Worm (Caenorhabditis elegans) whole organism, L3 larva: Measurements from ENCODE around the gene mec-15.

Source experiments
- R02D3.7 ChIP-seq: fragments of 150-350 bp; optimal IDR thresholded peaks from 2 replicates; lab custom pipeline; 2014; ENCODE audit warnings: missing biosample characterization, missing genetic modification characterization
- ZK546.5 ChIP-seq: sonication (generic microtip); optimal IDR thresholded peaks from 2 replicates; lab custom pipeline; 2017; ENCODE audit warnings: missing biosample characterization, missing genetic modification characterization
- ama-1 ChIP-seq: fragments of 150-350 bp; optimal IDR thresholded peaks from 2 replicates; lab custom pipeline; 2018
- ceh-28 ChIP-seq: fragments of 150-350 bp; optimal IDR thresholded peaks from 2 replicates; lab custom pipeline; 2014; ENCODE audit warnings: missing biosample characterization, missing genetic modification reagents, missing genetic modification characterization
- ceh-82 ChIP-seq: fragments of 150-350 bp; optimal IDR thresholded peaks from 2 replicates; lab custom pipeline; 2014; ENCODE audit warnings: missing biosample characterization, missing genetic modification characterization
- ceh-9 ChIP-seq: sonication (generic microtip); optimal IDR thresholded peaks from 2 replicates; lab custom pipeline; 2018; ENCODE audit warnings: missing biosample characterization, missing genetic modification characterization
- daf-12 ChIP-seq: fragments of 150-350 bp; optimal IDR thresholded peaks from 2 replicates; lab custom pipeline; 2014; ENCODE audit warnings: missing biosample characterization, missing genetic modification reagents, missing genetic modification characterization
- egl-27 ChIP-seq: sonication (generic microtip); optimal IDR thresholded peaks from 4 replicates; lab custom pipeline; 2017; ENCODE audit warnings: missing biosample characterization, missing genetic modification reagents, missing genetic modification characterization
- egl-5 ChIP-seq: fragments of 150-350 bp; optimal IDR thresholded peaks from 2 replicates; lab custom pipeline; 2017; ENCODE audit warnings: missing biosample characterization, missing genetic modification reagents, missing genetic modification characterization, inconsistent platforms
- elt-1 ChIP-seq: fragments of 150-350 bp; optimal IDR thresholded peaks from 2 replicates; lab custom pipeline; 2014; ENCODE audit warnings: missing biosample characterization, missing genetic modification characterization
- elt-2 ChIP-seq: sonication (generic microtip); optimal IDR thresholded peaks from 2 replicates; lab custom pipeline; 2016; ENCODE audit warnings: missing genetic modification reagents, mild to moderate bottlenecking, missing genetic modification characterization, missing compliant biosample characterization
- fkh-10 ChIP-seq: sonication (generic microtip); optimal IDR thresholded peaks from 2 replicates; lab custom pipeline; 2017; ENCODE audit warnings: missing biosample characterization, missing genetic modification reagents, missing genetic modification characterization
- fkh-2 ChIP-seq: fragments of 150-350 bp; optimal IDR thresholded peaks from 2 replicates; lab custom pipeline; 2014; ENCODE audit warnings: missing biosample characterization, missing genetic modification reagents, missing genetic modification characterization
- hmg-11 ChIP-seq: sonication (generic microtip); optimal IDR thresholded peaks from 2 replicates; lab custom pipeline; 2016; ENCODE audit warnings: missing genetic modification characterization, missing compliant biosample characterization
- jun-1 ChIP-seq: fragments of 150-350 bp; optimal IDR thresholded peaks from 2 replicates; lab custom pipeline; 2014; ENCODE audit warnings: missing biosample characterization, missing genetic modification reagents, missing genetic modification characterization
- lin-15B ChIP-seq: fragments of 150-350 bp; optimal IDR thresholded peaks from 2 replicates; lab custom pipeline; 2014; ENCODE audit warnings: missing biosample characterization, missing genetic modification characterization
- lin-39 ChIP-seq: fragments of 150-350 bp; optimal IDR thresholded peaks from 2 replicates; lab custom pipeline; 2018; ENCODE audit warnings: missing biosample characterization, missing genetic modification reagents, missing genetic modification characterization
- lsy-12 ChIP-seq: sonication (generic microtip); optimal IDR thresholded peaks from 2 replicates; lab custom pipeline; 2016; ENCODE audit warnings: mild to moderate bottlenecking, missing genetic modification characterization, missing compliant biosample characterization
- mdl-1 ChIP-seq: fragments of 150-350 bp; optimal IDR thresholded peaks from 2 replicates; lab custom pipeline; 2014; ENCODE audit warnings: missing biosample characterization, missing genetic modification characterization
- nfya-1 ChIP-seq: sonication (generic microtip); optimal IDR thresholded peaks from 2 replicates; lab custom pipeline; 2017; ENCODE audit warnings: missing genetic modification characterization, mild to moderate bottlenecking, missing compliant biosample characterization, antibody characterized with exemption, moderate library complexity; ENCODE audit not compliant: insufficient read depth
- nhr-11 ChIP-seq: fragments of 150-350 bp; optimal IDR thresholded peaks from 2 replicates; lab custom pipeline; 2014; ENCODE audit warnings: missing biosample characterization, missing genetic modification characterization
- nhr-12 ChIP-seq: fragments of 150-350 bp; optimal IDR thresholded peaks from 2 replicates; lab custom pipeline; 2014; ENCODE audit warnings: missing biosample characterization, missing genetic modification characterization
- nhr-23 ChIP-seq: fragments of 150-350 bp; optimal IDR thresholded peaks from 2 replicates; lab custom pipeline; 2014; ENCODE audit warnings: missing biosample characterization, missing genetic modification reagents, missing genetic modification characterization
- nhr-237 ChIP-seq: fragments of 150-350 bp; optimal IDR thresholded peaks from 2 replicates; lab custom pipeline; 2014; ENCODE audit warnings: missing biosample characterization, missing genetic modification characterization
- nhr-25 ChIP-seq: sonication (generic microtip); optimal IDR thresholded peaks from 2 replicates; lab custom pipeline; 2017; ENCODE audit warnings: missing biosample characterization, missing genetic modification characterization
- nhr-28 ChIP-seq: fragments of 150-350 bp; optimal IDR thresholded peaks from 2 replicates; lab custom pipeline; 2014; ENCODE audit warnings: missing biosample characterization, missing genetic modification characterization
- nhr-43 ChIP-seq: sonication (generic microtip); optimal IDR thresholded peaks from 2 replicates; lab custom pipeline; 2016; ENCODE audit warnings: mild to moderate bottlenecking, missing genetic modification characterization, missing compliant biosample characterization; ENCODE audit not compliant: poor library complexity, severe bottlenecking
- nhr-67 ChIP-seq: fragments of 150-350 bp; optimal IDR thresholded peaks from 2 replicates; lab custom pipeline; 2014; ENCODE audit warnings: missing biosample characterization, missing genetic modification characterization
- nhr-77 ChIP-seq: fragments of 150-350 bp; optimal IDR thresholded peaks from 2 replicates; lab custom pipeline; 2014; ENCODE audit warnings: missing biosample characterization, missing genetic modification characterization
- pha-4 ChIP-seq: fragments of 150-350 bp; optimal IDR thresholded peaks from 2 replicates; lab custom pipeline; 2014; ENCODE audit warnings: missing biosample characterization, missing genetic modification reagents, missing genetic modification characterization
- pqm-1 ChIP-seq: fragments of 150-350 bp; optimal IDR thresholded peaks from 2 replicates; lab custom pipeline; 2017; ENCODE audit warnings: missing biosample characterization, missing genetic modification characterization, inconsistent platforms
- sea-2 ChIP-seq: fragments of 150-350 bp; sonication (generic microtip); optimal IDR thresholded peaks from 4 replicates; lab custom pipeline; 2014; ENCODE audit warnings: missing biosample characterization, missing genetic modification reagents, missing genetic modification characterization
- skn-1 ChIP-seq: fragments of 150-350 bp; optimal IDR thresholded peaks from 2 replicates; lab custom pipeline; 2014; ENCODE audit warnings: missing biosample characterization, missing genetic modification characterization
- snpc-4 ChIP-seq: fragments of 150-350 bp; optimal IDR thresholded peaks from 2 replicates; lab custom pipeline; 2014; ENCODE audit warnings: missing biosample characterization, missing genetic modification characterization
- tbx-2 ChIP-seq: sonication (generic microtip); optimal IDR thresholded peaks from 2 replicates; lab custom pipeline; 2016; ENCODE audit warnings: mild to moderate bottlenecking, missing genetic modification characterization, missing compliant biosample characterization
- unc-39 ChIP-seq: sonication (generic microtip); optimal IDR thresholded peaks from 4 replicates; lab custom pipeline; 2017; ENCODE audit warnings: missing biosample characterization, missing genetic modification characterization
- unc-62 ChIP-seq: fragments of 150-350 bp; sonication (generic microtip); optimal IDR thresholded peaks from 4 replicates; lab custom pipeline; 2014; ENCODE audit warnings: missing biosample characterization, missing genetic modification reagents, missing genetic modification characterization
- ztf-11 ChIP-seq: fragments of 150-350 bp; optimal IDR thresholded peaks from 2 replicates; lab custom pipeline; 2014; ENCODE audit warnings: missing biosample characterization, missing genetic modification characterization
- ztf-4 ChIP-seq: fragments of 150-350 bp; optimal IDR thresholded peaks from 2 replicates; lab custom pipeline; 2014; ENCODE audit warnings: missing biosample characterization, missing genetic modification characterization

mec-15 gene

ce11 chrII:10206425-10206824 lies 33.1 kb downstream of the mec-15 start, which contains the start of gene T01E8.1:
TSS of gene T01E8.1 (plus strand) at chrII:10206725.
- TF ChIP-seq sea-2 (GFP tag; lab: Kevin White, UChicago): no peak
- TF ChIP-seq tbx-2 (tag; lab: Kevin White, UChicago): no peak
- TF ChIP-seq, all 47 proteins: peak for 0

ce11 chrII:10204428-10205049 lies 35.0 kb downstream of the mec-15 start:
- no peak for TF ChIP-seq lin-39
- TF ChIP-seq lsy-12 (tag; lab: Kevin White, UChicago): no peak
- peak; percentile 43 for TF ChIP-seq nhr-11 (tag; lab: Kevin White, UChicago)
- peak; percentile 35 for TF ChIP-seq pha-4

DNA sequence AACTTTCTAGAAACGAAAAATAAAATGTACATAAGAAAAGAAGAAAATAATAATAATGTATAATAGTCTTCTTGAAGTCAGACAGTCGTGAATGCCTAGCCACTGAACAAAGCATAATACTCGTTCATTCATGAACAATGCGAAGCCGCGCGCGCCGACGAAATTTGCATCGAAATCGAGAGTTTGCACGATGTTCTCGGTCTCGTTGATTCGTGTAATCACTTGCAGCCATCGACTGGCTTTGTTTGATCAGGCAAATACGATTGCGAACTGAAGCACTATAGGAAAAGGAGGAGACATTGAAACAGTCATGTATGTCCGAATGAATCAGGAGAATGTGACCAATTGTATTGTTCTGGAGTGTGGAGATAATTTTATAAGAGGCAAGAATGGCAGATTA lies 35.7 kb downstream of the mec-15 start:
- TF ChIP-seq fkh-2: no peak
- no peak for TF ChIP-seq nhr-237
- TF ChIP-seq pqm-1 (tag; lab: Kevin White, UChicago): no peak
- peak; percentile 40 for TF ChIP-seq nhr-25 (tag; lab: Kevin White, UChicago)

DNA sequence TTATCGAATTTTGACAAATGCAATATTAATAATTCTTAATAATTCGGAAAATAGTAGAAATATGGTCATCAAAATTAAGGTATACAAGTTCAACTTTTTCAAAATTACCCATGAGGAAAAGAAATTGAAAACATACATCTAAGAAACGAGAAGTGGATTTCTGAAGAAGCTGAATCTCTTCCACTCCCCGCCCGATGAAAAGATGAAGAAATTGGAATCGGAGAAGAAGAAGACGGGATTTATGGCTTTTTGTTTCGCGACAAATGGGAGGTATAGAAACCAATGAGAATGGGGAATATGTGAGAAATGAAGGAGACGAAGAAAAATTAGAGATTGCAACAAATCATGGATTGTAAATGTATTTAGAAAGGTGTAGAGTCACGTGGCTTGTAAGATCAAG lies 36.4 kb downstream of the mec-15 start:
- peak; percentile 20 for TF ChIP-seq nfya-1 (tag; lab: Kevin White, UChicago)
- TF ChIP-seq nhr-67 (tag; lab: Kevin White, UChicago): no peak
- TF ChIP-seq egl-5 (tag; lab: Kevin White, UChicago): peak; percentile 26

DNA sequence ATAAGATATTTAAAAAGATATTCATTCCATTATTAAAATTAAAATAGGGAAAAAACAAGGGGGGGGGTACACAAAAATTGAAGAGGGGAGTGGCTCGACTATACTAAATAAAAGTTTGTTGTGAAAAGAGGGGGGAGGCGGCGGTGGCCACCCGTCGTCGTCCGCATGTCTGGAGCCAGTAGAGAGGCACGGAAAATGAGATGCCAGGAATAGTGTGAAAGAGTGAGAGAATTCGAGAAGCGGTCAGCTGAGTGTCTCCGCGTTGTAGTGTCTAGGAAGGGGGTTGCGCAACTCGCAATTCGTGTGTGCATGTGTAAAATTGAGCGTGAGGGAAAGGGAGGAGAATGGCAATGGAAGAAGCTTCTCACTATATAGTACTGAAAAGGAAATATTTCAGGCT lies 37.2 kb downstream of the mec-15 start:
- no peak for TF ChIP-seq nhr-77 (tag; lab: Kevin White, UChicago)
- TF ChIP-seq R02D3.7: no peak
- TF ChIP-seq nhr-28 (tag; lab: Kevin White, UChicago): no peak
- no peak for TF ChIP-seq nhr-67 (tag; lab: Kevin White, UChicago)
- no peak for TF ChIP-seq pha-4
- TF ChIP-seq nfya-1 (tag; lab: Kevin White, UChicago): peak; percentile 68
- TF ChIP-seq mdl-1 (tag; lab: Kevin White, UChicago): no peak
- TF ChIP-seq ceh-82 (tag; lab: Kevin White, UChicago): no peak
- TF ChIP-seq egl-27 (tag; lab: Kevin White, UChicago): no peak
- TF ChIP-seq hmg-11 (tag; lab: Kevin White, UChicago): peak; percentile 18
- no peak for TF ChIP-seq skn-1 (tag; lab: Kevin White, UChicago)
- no peak for TF ChIP-seq elt-1 (tag; lab: Kevin White, UChicago)
- TF ChIP-seq nhr-237: no peak
- no peak for TF ChIP-seq nhr-11 (tag; lab: Kevin White, UChicago)
- TF ChIP-seq ama-1 (lab: Kevin White, UChicago): no peak
- TF ChIP-seq sea-2 (GFP tag; lab: Kevin White, UChicago): no peak
- TF ChIP-seq ceh-9 (tag; lab: Kevin White, UChicago): no peak
- TF ChIP-seq lin-15B (tag; lab: Kevin White, UChicago): peak; percentile 25
- no peak for TF ChIP-seq ztf-11 (tag; lab: Kevin White, UChicago)
- TF ChIP-seq elt-2 (tag; lab: Kevin White, UChicago): no peak
- TF ChIP-seq pqm-1 (tag; lab: Kevin White, UChicago): no peak
- TF ChIP-seq egl-5 (tag; lab: Kevin White, UChicago): no peak
- TF ChIP-seq snpc-4 (tag; lab: Kevin White, UChicago): peak; percentile 32

ce11 chrII:10200759-10201158 lies 38.7 kb downstream of the mec-15 start, which contains the start of gene arv-1:
TSS of gene arv-1 (minus strand) at chrII:10200823.
- TF ChIP-seq skn-1 (tag; lab: Kevin White, UChicago) (no peak), lin-39 (no peak), elt-1 (tag; lab: Kevin White, UChicago) (no peak), fkh-10 (no peak), pha-4 (peak; percentile 65), daf-12 (no peak), jun-1 (tag; lab: Kevin White, UChicago) (no peak), lin-15B (tag; lab: Kevin White, UChicago) (peak; percentile 67), nhr-23 (peak; percentile 83), elt-2 (tag; lab: Kevin White, UChicago) (peak; percentile 15), pqm-1 (tag; lab: Kevin White, UChicago) (peak; percentile 55), nhr-12 (no peak), ceh-9 (tag; lab: Kevin White, UChicago) (no peak), ZK546.5 (tag; lab: Kevin White, UChicago) (no peak), unc-39 (tag; lab: Kevin White, UChicago) (no peak), ztf-4 (tag; lab: Kevin White, UChicago) (no peak), fkh-2 (no peak), nhr-11 (tag; lab: Kevin White, UChicago) (no peak), unc-62 (GFP tag; lab: Kevin White, UChicago) (no peak), sea-2 (GFP tag; lab: Kevin White, UChicago) (no peak), R02D3.7 (peak; percentile 91), egl-27 (tag; lab: Kevin White, UChicago) (no peak), ama-1 (lab: Kevin White, UChicago) (peak; percentile 32), nhr-43 (tag; lab: Kevin White, UChicago) (peak; percentile 69), nhr-25 (tag; lab: Kevin White, UChicago) (peak; percentile 6), snpc-4 (tag; lab: Kevin White, UChicago) (peak; percentile 62), ceh-28 (no peak), ztf-11 (tag; lab: Kevin White, UChicago) (no peak), nfya-1 (tag; lab: Kevin White, UChicago) (peak; percentile 56)
